Fruit fly (Drosophila melanogaster): ENCODE data around the gene Poxm.

DNA sequence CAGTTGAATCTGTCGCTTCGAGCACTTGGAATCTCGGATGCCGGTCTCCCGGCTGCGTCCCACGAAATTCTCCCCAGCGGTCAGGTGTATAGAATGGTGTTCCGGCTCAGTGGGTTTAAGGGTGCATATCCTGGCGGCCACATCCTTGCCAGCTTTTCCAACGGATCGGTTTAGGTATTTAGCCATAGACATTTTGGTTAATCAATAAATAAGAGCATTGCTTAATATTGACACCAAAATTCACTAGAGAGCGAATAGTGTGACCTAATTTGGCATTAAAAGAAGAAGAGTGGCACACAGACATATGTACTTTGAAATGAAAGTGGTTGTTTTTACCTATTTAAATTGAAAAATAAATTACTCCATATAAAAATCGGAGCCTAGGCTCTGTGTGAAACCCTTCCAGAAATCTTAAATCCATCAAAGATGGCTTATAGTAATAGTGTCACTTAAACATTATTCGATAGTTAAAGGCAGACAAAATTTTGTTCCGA, 9.7 kb upstream of the Poxm start, which contains the start of the genes PNKP and COX7AL:
- TF ChIP-seq CG32006 (GFP tag; optimal IDR thresholded peaks at IDR 0.05): no peak
- no peak for TF ChIP-seq Hr39 (GFP tag; optimal IDR thresholded peaks at IDR 0.05)
- no peak for TF ChIP-seq CG8319 (GFP tag; optimal IDR thresholded peaks at IDR 0.05)
- TF ChIP-seq Ets96B (tag; optimal IDR thresholded peaks at IDR 0.05): no peak
- TF ChIP-seq net (GFP tag; optimal IDR thresholded peaks at IDR 0.05): no peak
- TF ChIP-seq CG7368 (GFP tag; optimal IDR thresholded peaks at IDR 0.05): no peak
- no peak for TF ChIP-seq cyc (GFP tag; optimal IDR thresholded peaks at IDR 0.05)
- no peak for TF ChIP-seq Lpt (GFP tag; optimal IDR thresholded peaks at IDR 0.05)
- no peak for TF ChIP-seq CG31627 (GFP tag; optimal IDR thresholded peaks at IDR 0.05)
- TF ChIP-seq CG11762 (GFP tag; optimal IDR thresholded peaks at IDR 0.05; ENCODE audit: insufficient read depth): no peak
- no peak for TF ChIP-seq Gug (GFP tag; IDR thresholded peaks at IDR 0.05)
- TF ChIP-seq vri (GFP tag; optimal IDR thresholded peaks at IDR 0.05): no peak

Data from whole organism, prepupa.